Fruit fly (Drosophila melanogaster) whole organism, prepupa: ENCODE data around the gene CG10874.

Experiments
- CG10631 ChIP-seq: fragments of 200-800 bp; sonication (Bioruptor generic); optimal IDR thresholded peaks from 2 replicates; lab custom pipeline; 2016; ENCODE audit warnings: missing biosample characterization, missing genetic modification characterization
- CG11902 ChIP-seq: fragments of 200-800 bp; sonication (Bioruptor generic); optimal IDR thresholded peaks from 3 replicates; lab custom pipeline; 2016; ENCODE audit warnings: missing biosample characterization, missing genetic modification characterization
- CG16779 ChIP-seq: fragments of 200-800 bp; sonication (Bioruptor generic); optimal IDR thresholded peaks from 3 replicates; lab custom pipeline; 2017; ENCODE audit warnings: missing biosample characterization, mild to moderate bottlenecking, missing genetic modification characterization
- CG32006 ChIP-seq: fragments of 200-800 bp; sonication (Bioruptor generic); optimal IDR thresholded peaks from 3 replicates; lab custom pipeline; 2017; ENCODE audit warnings: missing biosample characterization, mild to moderate bottlenecking, missing genetic modification characterization
- CG3919 ChIP-seq: fragments of 200-800 bp; sonication (Bioruptor generic); optimal IDR thresholded peaks from 3 replicates; lab custom pipeline; 2016; ENCODE audit warnings: missing biosample characterization, missing genetic modification characterization
- CG6808 ChIP-seq: fragments of 200-800 bp; sonication (Bioruptor generic); optimal IDR thresholded peaks from 3 replicates; lab custom pipeline; 2017; ENCODE audit warnings: missing biosample characterization, missing genetic modification characterization, mild to moderate bottlenecking, moderate library complexity, missing genetic modification reagents
- Eip75B ChIP-seq: fragments of 200-800 bp; sonication (Bioruptor generic); optimal IDR thresholded peaks from 3 replicates; lab custom pipeline; 2016; ENCODE audit warnings: missing biosample characterization, missing genetic modification characterization
- Ets21C ChIP-seq: fragments of 200-800 bp; sonication (Bioruptor generic); optimal IDR thresholded peaks from 3 replicates; lab custom pipeline; 2016; ENCODE audit warnings: missing biosample characterization, missing genetic modification characterization
- Met ChIP-seq: fragments of 200-800 bp; sonication (Bioruptor generic); optimal IDR thresholded peaks from 3 replicates; lab custom pipeline; 2016; ENCODE audit warnings: missing biosample characterization, missing genetic modification characterization
- Sox14 ChIP-seq: fragments of 200-800 bp; sonication (Bioruptor generic); optimal IDR thresholded peaks from 3 replicates; lab custom pipeline; 2016; ENCODE audit warnings: missing biosample characterization, missing genetic modification characterization
- cyc ChIP-seq: fragments of 200-800 bp; sonication (Bioruptor generic); optimal IDR thresholded peaks from 3 replicates; lab custom pipeline; 2016; ENCODE audit warnings: missing biosample characterization, missing genetic modification characterization
- ss ChIP-seq, 2 experiments: fragments of 200-800 bp; sonication (Bioruptor generic); optimal IDR thresholded peaks; 2 replicates in 1 of 2; 3 replicates in 1 of 2; lab custom pipeline; 2017 to 2018; ENCODE audit warnings: mild to moderate bottlenecking in 2 of 2, missing biosample characterization in 2 of 2, missing genetic modification characterization in 2 of 2, moderate library complexity in 1 of 2
- topi ChIP-seq: fragments of 200-800 bp; sonication (Bioruptor generic); optimal IDR thresholded peaks from 3 replicates; lab custom pipeline; 2016; ENCODE audit warnings: missing biosample characterization, missing genetic modification characterization
- vri ChIP-seq: fragments of 200-800 bp; sonication (Bioruptor generic); optimal IDR thresholded peaks from 3 replicates; lab custom pipeline; 2016; ENCODE audit warnings: missing biosample characterization, mild to moderate bottlenecking, missing genetic modification characterization

DNA sequence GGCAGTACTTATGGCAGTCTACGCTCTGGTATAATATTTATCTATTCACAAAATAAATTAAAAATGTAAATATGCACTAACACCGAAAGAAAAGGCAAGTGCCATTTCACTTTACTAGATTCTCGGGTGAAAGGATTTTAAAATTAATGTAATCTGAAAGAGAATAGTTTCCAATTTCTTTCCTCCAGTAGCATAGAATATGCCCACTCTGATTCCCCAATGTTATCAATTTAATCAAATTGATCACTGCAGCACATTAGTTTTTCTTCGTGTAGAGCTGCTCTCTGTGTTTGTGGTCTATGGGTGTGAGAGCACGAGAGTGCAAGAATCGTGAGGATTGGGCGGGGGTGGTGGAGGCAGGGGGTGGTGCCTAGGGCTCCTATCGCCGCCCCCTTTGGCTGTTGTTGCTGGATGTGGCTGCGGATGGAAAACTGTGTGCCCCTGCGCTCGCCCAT is 8.9 kb upstream of the CG10874 start:
- TF ChIP-seq Ets21C (GFP tag; lab: Kevin White, UChicago), result peak; percentile 75
- TF ChIP-seq CG16779 (tag; lab: Kevin White, UChicago), result peak; percentile 91
- peak; percentile 99 for TF ChIP-seq CG32006 (GFP tag; lab: Kevin White, UChicago)
- peak; percentile 92 for TF ChIP-seq CG3919 (GFP tag; lab: Kevin White, UChicago)
- peak; percentile 80 for TF ChIP-seq cyc (GFP tag; lab: Kevin White, UChicago)
- TF ChIP-seq CG11902 (GFP tag; lab: Kevin White, UChicago), result peak; percentile 69
- TF ChIP-seq Met (GFP tag; lab: Kevin White, UChicago), result peak; percentile 83
- peak; percentile 87 for TF ChIP-seq CG6808 (GFP tag; lab: Kevin White, UChicago)
- peak; percentile 93 for TF ChIP-seq Sox14 (GFP tag; lab: Kevin White, UChicago)
- TF ChIP-seq CG10631, result peak; percentile 94
- peak; percentile 87 for TF ChIP-seq topi (GFP tag; lab: Kevin White, UChicago)
- TF ChIP-seq vri, result peak; percentile 63
- peak; percentile 89 for TF ChIP-seq Eip75B (GFP tag; lab: Kevin White, UChicago)
- TF ChIP-seq ss (GFP tag; optimal IDR thresholded peaks at IDR 0.05; lab: Kevin White, UChicago), result peak; percentile 67 to 76
